Worm (Caenorhabditis elegans) whole organism, early embryonic: ENCODE data around the gene set-1.

Experiments
- B0310.2 ChIP-seq: sonication (generic microtip); optimal IDR thresholded peaks from 2 replicates; lab custom pipeline; 2016; ENCODE audit warnings: mild to moderate bottlenecking, missing genetic modification characterization, missing compliant biosample characterization
- F13C5.2 ChIP-seq: sonication (generic microtip); optimal IDR thresholded peaks from 2 replicates; lab custom pipeline; 2017; ENCODE audit warnings: mild to moderate bottlenecking, missing genetic modification characterization, inconsistent platforms, missing compliant biosample characterization
- aly-1 ChIP-seq: sonication (generic microtip); optimal IDR thresholded peaks from 2 replicates; lab custom pipeline; 2016; ENCODE audit warnings: missing genetic modification characterization, missing compliant biosample characterization
- ama-1 ChIP-seq: fragments of 150-350 bp; optimal IDR thresholded peaks from 2 replicates; lab custom pipeline; 2014
- ceh-13 ChIP-seq: fragments of 200-800 bp; sonication (Bioruptor generic); optimal IDR thresholded peaks from 2 replicates; lab custom pipeline; 2018; ENCODE audit warnings: mild to moderate bottlenecking, missing genetic modification characterization, missing compliant biosample characterization
- ceh-36 ChIP-seq: sonication (generic microtip); optimal IDR thresholded peaks from 2 replicates; lab custom pipeline; 2016; ENCODE audit warnings: missing genetic modification characterization, inconsistent platforms, missing compliant biosample characterization
- ets-7 ChIP-seq: sonication (generic microtip); optimal IDR thresholded peaks from 2 replicates; lab custom pipeline; 2016; ENCODE audit warnings: missing genotype, missing genetic modification characterization, missing compliant biosample characterization
- flt-1 ChIP-seq: fragments of 200-800 bp; sonication (Bioruptor generic); IDR thresholded peaks from 2 replicates; pipeline ENCODE4 v1.3.6; 2022; ENCODE audit warnings: missing genetic modification characterization, missing compliant biosample characterization
- hmbx-1 ChIP-seq: sonication (generic microtip); optimal IDR thresholded peaks from 2 replicates; lab custom pipeline; 2016; ENCODE audit warnings: mild to moderate bottlenecking, missing genetic modification characterization, missing compliant biosample characterization
- hmg-4 ChIP-seq: fragments of 200-800 bp; sonication (Bioruptor generic); optimal IDR thresholded peaks from 2 replicates; lab custom pipeline; 2018; ENCODE audit warnings: mild to moderate bottlenecking, missing genetic modification characterization, missing compliant biosample characterization
- hnd-1 ChIP-seq: sonication (generic microtip); optimal IDR thresholded peaks from 2 replicates; lab custom pipeline; 2016; ENCODE audit warnings: missing genetic modification characterization, missing compliant biosample characterization
- pes-1 ChIP-seq: fragments of 200-800 bp; sonication (Bioruptor generic); IDR thresholded peaks from 2 replicates; pipeline ENCODE4 v1.3.6; 2022; ENCODE audit warnings: missing genetic modification reagents, missing genetic modification characterization, missing compliant biosample characterization
- scrt-1 ChIP-seq: fragments of 200-800 bp; sonication (Bioruptor generic); IDR thresholded peaks from 2 replicates; pipeline ENCODE4 v1.3.6; 2022; ENCODE audit warnings: missing genetic modification characterization, missing compliant biosample characterization
- sea-1 ChIP-seq: fragments of 200-800 bp; sonication (Bioruptor generic); conservative IDR thresholded peaks from 2 replicates; pipeline ENCODE4 v1.3.6; 2022; ENCODE audit warnings: missing genetic modification characterization, missing compliant biosample characterization
- tbx-11 ChIP-seq: fragments of 200-800 bp; sonication (Bioruptor generic); IDR thresholded peaks from 2 replicates; pipeline ENCODE4 v1.3.6; 2022; ENCODE audit warnings: missing genetic modification characterization, missing compliant biosample characterization
- tbx-37 ChIP-seq: fragments of 200-800 bp; sonication (Bioruptor generic); conservative IDR thresholded peaks from 2 replicates; pipeline ENCODE4 v1.3.6; 2022; ENCODE audit warnings: missing genetic modification reagents, missing genetic modification characterization, missing compliant biosample characterization
- tra-4 ChIP-seq: sonication (generic microtip); optimal IDR thresholded peaks from 2 replicates; lab custom pipeline; 2017; ENCODE audit warnings: missing genetic modification characterization, missing compliant biosample characterization

Gene set-1

DNA sequence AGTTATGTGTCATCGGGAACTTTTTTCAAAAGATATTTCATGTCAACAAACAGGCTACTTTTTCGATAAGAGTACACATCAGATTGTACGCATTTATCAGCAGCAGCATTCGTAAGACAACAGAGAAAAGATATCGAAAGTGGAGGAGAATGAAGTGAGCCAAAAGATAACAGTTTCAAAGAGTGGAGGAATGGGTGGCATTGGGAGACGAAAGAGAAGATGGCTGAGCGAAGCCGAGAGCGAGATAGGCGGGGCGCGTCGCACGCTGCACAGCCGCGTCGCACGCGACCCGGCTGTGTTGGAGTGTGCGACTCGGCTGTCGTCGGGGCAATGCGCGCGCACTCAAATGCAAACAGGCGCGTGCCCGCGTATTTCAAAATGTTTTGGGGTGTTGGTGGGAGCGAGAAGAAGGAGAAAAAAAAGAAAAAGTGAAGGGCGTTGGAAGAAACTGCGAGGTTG lies 12.0 kb upstream of the set-1 start:
- 0 out of 2 replicates have a peak, but pooled peaks have one; percentile 22 for TF ChIP-seq flt-1 (GFP tag; lab: Robert Waterston, UW)
- no peak for TF ChIP-seq ets-7 (tag; lab: Kevin White, UChicago)
- TF ChIP-seq tra-4 (tag; lab: Kevin White, UChicago): no peak
- 0 out of 2 replicates have a peak, but pooled peaks have one; percentile 19 for TF ChIP-seq sea-1
- peak; percentile 66 for TF ChIP-seq aly-1
- TF ChIP-seq scrt-1 (GFP tag; lab: Robert Waterston, UW): no peak
- TF ChIP-seq pes-1 (GFP tag; lab: Robert Waterston, UW): no peak; the same call in 1 of the 2 replicates
- no peak for TF ChIP-seq tbx-11 (GFP tag; lab: Robert Waterston, UW)
- TF ChIP-seq F13C5.2 (tag; lab: Kevin White, UChicago): peak; percentile 29
- TF ChIP-seq ceh-13 (GFP tag; lab: Kevin White, UChicago): no peak
- TF ChIP-seq ceh-36 (tag; lab: Kevin White, UChicago): no peak
- no peak for TF ChIP-seq B0310.2 (tag; lab: Kevin White, UChicago)
- TF ChIP-seq ama-1 (lab: Kevin White, UChicago): no peak
- peak; percentile 39 for TF ChIP-seq hmg-4
- no peak for TF ChIP-seq tbx-37 (GFP tag; lab: Robert Waterston, UW)
- no peak for TF ChIP-seq hmbx-1 (tag; lab: Kevin White, UChicago)
- no peak for TF ChIP-seq hnd-1 (tag; lab: Kevin White, UChicago)

DNA sequence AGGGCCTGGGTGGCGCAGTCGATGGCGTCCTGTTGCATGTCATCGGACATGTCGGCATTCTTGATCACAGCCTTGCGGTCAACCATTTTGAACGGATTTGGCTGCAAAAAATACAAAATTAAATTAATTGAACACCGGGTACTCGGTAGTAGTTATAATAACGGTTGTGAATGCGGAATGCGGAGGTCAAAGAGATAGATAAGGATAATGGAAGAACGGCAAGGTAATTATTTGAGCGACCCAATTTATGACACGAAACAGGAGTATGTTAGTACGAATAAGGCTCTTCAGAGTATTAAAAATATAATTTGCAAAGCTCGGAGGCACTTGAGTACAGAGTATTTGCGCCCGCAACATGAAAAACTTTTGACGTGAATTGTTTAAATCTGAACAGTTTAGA lies 11.5 kb upstream of the set-1 start, which contains the start of gene dlc-1:
dlc-1 (minus strand) TSS at position 101 of the 400 bp plus-strand sequence.
- no peak for TF ChIP-seq hmg-4
- TF ChIP-seq tra-4 (tag; lab: Kevin White, UChicago): no peak
- no peak for TF ChIP-seq tbx-11 (GFP tag; lab: Robert Waterston, UW)
- no peak for TF ChIP-seq F13C5.2 (tag; lab: Kevin White, UChicago)
- TF ChIP-seq sea-1: no peak
- no peak for TF ChIP-seq B0310.2 (tag; lab: Kevin White, UChicago)
- no peak for TF ChIP-seq aly-1
- no peak for TF ChIP-seq ceh-36 (tag; lab: Kevin White, UChicago)
- no peak for TF ChIP-seq pes-1 (GFP tag; lab: Robert Waterston, UW)
- no peak for TF ChIP-seq ama-1 (lab: Kevin White, UChicago)
- no peak for TF ChIP-seq flt-1 (GFP tag; lab: Robert Waterston, UW)

DNA sequence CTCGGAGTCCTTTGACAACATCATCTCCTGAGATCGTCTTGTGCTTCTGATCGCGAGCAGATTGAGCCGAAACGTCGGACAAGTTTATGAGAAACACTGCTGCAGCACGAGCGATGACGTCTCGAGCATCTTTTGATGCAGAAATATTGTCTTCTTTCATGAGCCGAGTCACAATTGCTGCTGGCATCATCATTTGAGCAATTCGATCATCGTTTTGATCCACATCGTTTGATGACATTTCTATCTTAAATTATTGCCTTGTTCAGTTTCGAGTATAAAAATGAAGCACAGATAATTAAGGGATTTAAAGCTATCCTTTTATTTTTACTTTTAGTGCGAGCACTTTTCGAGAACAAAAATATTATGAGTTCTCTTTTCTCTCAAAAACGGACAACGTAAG lies 10.4 kb upstream of the set-1 start, which contains the start of gene T26A5.8:
T26A5.8 (minus strand) TSS at position 247 of the 400 bp plus-strand sequence.
- TF ChIP-seq ets-7 (tag; lab: Kevin White, UChicago): no peak
- TF ChIP-seq scrt-1 (GFP tag; lab: Robert Waterston, UW): no peak
- TF ChIP-seq hmg-4: no peak
- no peak for TF ChIP-seq F13C5.2 (tag; lab: Kevin White, UChicago)
- no peak for TF ChIP-seq aly-1
- TF ChIP-seq B0310.2 (tag; lab: Kevin White, UChicago): no peak
- no peak for TF ChIP-seq sea-1
- TF ChIP-seq hnd-1 (tag; lab: Kevin White, UChicago): no peak
- TF ChIP-seq ceh-13 (GFP tag; lab: Kevin White, UChicago): no peak
- no peak for TF ChIP-seq flt-1 (GFP tag; lab: Robert Waterston, UW)
- no peak for TF ChIP-seq ama-1 (lab: Kevin White, UChicago)
- TF ChIP-seq hmbx-1 (tag; lab: Kevin White, UChicago): no peak
- TF ChIP-seq ceh-36 (tag; lab: Kevin White, UChicago): no peak
- no peak for TF ChIP-seq tbx-37 (GFP tag; lab: Robert Waterston, UW)
- TF ChIP-seq tbx-11 (GFP tag; lab: Robert Waterston, UW): no peak
- no peak for TF ChIP-seq pes-1 (GFP tag; lab: Robert Waterston, UW)
- TF ChIP-seq tra-4 (tag; lab: Kevin White, UChicago): no peak

DNA sequence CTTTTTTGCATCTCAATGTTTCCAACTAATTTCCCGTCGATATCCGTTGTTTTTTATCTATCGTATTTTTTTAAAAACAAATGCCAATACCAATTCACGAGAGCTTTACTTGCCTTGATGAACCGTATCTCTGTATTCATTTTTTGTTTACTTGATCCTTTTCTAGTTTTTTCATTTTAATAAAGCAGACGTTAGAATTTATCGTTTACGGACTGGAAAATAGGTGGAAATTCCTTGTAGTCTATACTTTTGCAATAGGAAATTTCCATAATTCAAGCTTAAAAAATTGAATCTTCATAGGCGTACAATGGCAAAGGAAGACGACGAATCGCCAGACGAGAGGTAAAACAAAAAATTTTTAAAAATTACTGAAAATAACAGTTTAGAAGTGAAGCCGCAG lies 7.6 kb upstream of the set-1 start, which contains the start of gene algn-1:
algn-1 (plus strand) TSS at position 301 of the 400 bp plus-strand sequence.
- no peak for TF ChIP-seq aly-1
- no peak for TF ChIP-seq F13C5.2 (tag; lab: Kevin White, UChicago)
- no peak for TF ChIP-seq hmg-4
- TF ChIP-seq ama-1 (lab: Kevin White, UChicago): no peak
- no peak for TF ChIP-seq scrt-1 (GFP tag; lab: Robert Waterston, UW)
- TF ChIP-seq sea-1: no peak
- no peak for TF ChIP-seq hnd-1 (tag; lab: Kevin White, UChicago)
- no peak for TF ChIP-seq flt-1 (GFP tag; lab: Robert Waterston, UW)
- no peak for TF ChIP-seq ceh-36 (tag; lab: Kevin White, UChicago)
- no peak for TF ChIP-seq ceh-13 (GFP tag; lab: Kevin White, UChicago)
- no peak for TF ChIP-seq B0310.2 (tag; lab: Kevin White, UChicago)
- TF ChIP-seq tbx-37 (GFP tag; lab: Robert Waterston, UW): no peak
- TF ChIP-seq tbx-11 (GFP tag; lab: Robert Waterston, UW): no peak
- no peak for TF ChIP-seq pes-1 (GFP tag; lab: Robert Waterston, UW)

DNA sequence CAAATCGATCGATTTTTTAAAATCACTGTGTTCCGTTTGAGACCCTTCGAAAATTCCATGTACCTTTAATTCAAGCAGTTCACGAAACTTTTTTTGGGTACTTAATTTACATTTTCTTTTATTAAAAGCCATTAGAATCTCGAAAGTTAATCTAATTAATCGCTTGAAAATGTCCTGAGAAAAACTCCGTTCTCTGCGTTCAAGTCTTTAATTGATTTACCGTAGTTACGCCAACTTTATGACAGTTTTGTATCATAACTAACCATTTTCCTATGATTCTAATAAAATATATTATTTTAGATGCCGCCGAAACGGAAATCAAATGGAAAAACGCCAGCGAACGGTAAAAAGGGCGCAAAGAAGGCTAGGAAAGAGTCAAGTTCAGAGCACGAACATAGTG lies 2.0 kb upstream of the set-1 start, which contains the start of gene jhdm-1:
jhdm-1 (plus strand) TSS at position 301 of the 400 bp plus-strand sequence.
- no peak for TF ChIP-seq hnd-1 (tag; lab: Kevin White, UChicago)
- no peak for TF ChIP-seq ceh-36 (tag; lab: Kevin White, UChicago)
- TF ChIP-seq sea-1: no peak
- TF ChIP-seq ets-7 (tag; lab: Kevin White, UChicago): no peak
- no peak for TF ChIP-seq tbx-37 (GFP tag; lab: Robert Waterston, UW)
- no peak for TF ChIP-seq aly-1
- TF ChIP-seq tra-4 (tag; lab: Kevin White, UChicago): no peak
- no peak for TF ChIP-seq ama-1 (lab: Kevin White, UChicago)
- no peak for TF ChIP-seq hmg-4
- TF ChIP-seq B0310.2 (tag; lab: Kevin White, UChicago): no peak
- TF ChIP-seq flt-1 (GFP tag; lab: Robert Waterston, UW): no peak
- no peak for TF ChIP-seq hmbx-1 (tag; lab: Kevin White, UChicago)
- no peak for TF ChIP-seq ceh-13 (GFP tag; lab: Kevin White, UChicago)
- no peak for TF ChIP-seq F13C5.2 (tag; lab: Kevin White, UChicago)
- no peak for TF ChIP-seq tbx-11 (GFP tag; lab: Robert Waterston, UW)
- no peak for TF ChIP-seq pes-1 (GFP tag; lab: Robert Waterston, UW)

DNA sequence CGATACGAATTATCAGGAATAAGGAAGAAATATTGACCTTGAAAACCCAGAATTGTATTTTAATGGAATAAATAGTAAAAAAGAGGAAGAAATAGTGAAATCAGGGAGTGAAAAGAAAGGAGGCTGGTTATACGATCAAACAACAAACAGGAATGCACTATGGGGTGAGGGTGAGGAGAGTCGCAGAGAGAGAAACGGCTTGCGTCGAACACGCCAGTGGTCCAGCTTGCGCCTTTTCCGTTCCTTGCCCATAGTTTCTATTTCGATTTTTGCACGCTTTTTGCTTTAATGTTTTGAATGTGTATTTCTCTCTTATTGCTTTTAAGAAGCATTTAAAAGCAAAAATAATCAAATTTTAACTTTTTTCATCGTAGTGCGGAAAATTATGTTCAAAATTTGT lies 1.5 kb upstream of the set-1 start:
- TF ChIP-seq hmg-4 (peak; percentile 62), hmbx-1 (tag; lab: Kevin White, UChicago) (no peak), B0310.2 (tag; lab: Kevin White, UChicago) (peak; percentile 39), flt-1 (GFP tag; lab: Robert Waterston, UW) (0 out of 2 replicates have a peak, but pooled peaks have one; percentile 42), scrt-1 (GFP tag; lab: Robert Waterston, UW) (no peak), tra-4 (tag; lab: Kevin White, UChicago) (no peak), tbx-37 (GFP tag; lab: Robert Waterston, UW) (0 out of 2 replicates have a peak, but pooled peaks have one; percentile 46), ets-7 (tag; lab: Kevin White, UChicago) (peak; percentile 65), hnd-1 (tag; lab: Kevin White, UChicago) (peak; percentile 28), sea-1 (peak; percentile 64; the same call in 1 of the 2 replicates), aly-1 (no peak), pes-1 (GFP tag; lab: Robert Waterston, UW) (peak; percentile 70), ceh-36 (tag; lab: Kevin White, UChicago) (peak; percentile 37), tbx-11 (GFP tag; lab: Robert Waterston, UW) (peak; percentile 38; the same call in 1 of the 2 replicates), F13C5.2 (tag; lab: Kevin White, UChicago) (peak; percentile 83)
